Fruit fly (Drosophila melanogaster) S2 (cell line): Measurements from ENCODE around the gene CG4022.

Source experiments
- CG8478 ChIP-seq: fragments of >200 bp; optimal IDR thresholded peaks from 2 replicates; lab custom pipeline; 2018
- CTCF ChIP-seq, 2 experiments: fragments of >200 bp; optimal IDR thresholded peaks; 2 replicates each; lab custom pipeline; 2018

DNA sequence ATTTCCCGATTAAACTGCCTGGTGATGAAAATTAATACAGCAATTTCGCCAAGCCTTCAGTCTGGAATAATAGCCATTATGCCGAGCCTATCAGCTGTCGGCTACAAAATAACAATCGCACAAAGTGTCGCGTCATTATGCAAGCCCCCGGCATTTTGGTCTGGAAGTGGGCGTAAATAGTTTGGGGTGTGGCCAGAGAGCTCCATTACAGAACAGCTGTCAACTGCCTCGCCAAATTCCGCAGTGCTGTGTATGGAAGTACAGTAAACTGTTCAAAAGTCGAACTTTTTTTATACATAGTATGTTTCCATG lies 10.1 kb upstream of the CG4022 start:
- no peak for TF ChIP-seq CTCF (optimal IDR thresholded peaks at IDR 0.05; lab: Kevin White, UChicago)
- TF ChIP-seq CG8478 (lab: Kevin White, UChicago): no peak
